Worm (Caenorhabditis elegans) whole organism, late embryonic: ENCODE measurements around the gene mdt-27.

Experiments
- C08G9.2 ChIP-seq: sonication (generic microtip); optimal IDR thresholded peaks from 2 replicates; lab custom pipeline; 2016; ENCODE audit warnings: mild to moderate bottlenecking, missing genetic modification characterization, moderate library complexity, missing compliant biosample characterization
- C38D4.7 ChIP-seq: fragments of 200-800 bp; sonication (Bioruptor generic); optimal IDR thresholded peaks from 2 replicates; lab custom pipeline; 2018; ENCODE audit warnings: mild to moderate bottlenecking, missing genetic modification characterization, moderate library complexity, missing compliant biosample characterization
- K09A11.1 ChIP-seq: sonication (generic microtip); optimal IDR thresholded peaks from 2 replicates; lab custom pipeline; 2017; ENCODE audit warnings: antibody characterized with exemption, mild to moderate bottlenecking, missing genetic modification characterization, missing compliant biosample characterization; ENCODE audit not compliant: insufficient read depth
- ceh-14 ChIP-seq: sonication (generic microtip); optimal IDR thresholded peaks from 2 replicates; lab custom pipeline; 2016; ENCODE audit warnings: missing genotype, missing genetic modification characterization, missing compliant biosample characterization
- ceh-18 ChIP-seq: sonication (generic microtip); optimal IDR thresholded peaks from 2 replicates; lab custom pipeline; 2016; ENCODE audit warnings: missing genetic modification characterization, missing compliant biosample characterization
- ceh-2 ChIP-seq: sonication (generic microtip); optimal IDR thresholded peaks from 2 replicates; lab custom pipeline; 2016; ENCODE audit warnings: missing genotype, missing genetic modification characterization, missing compliant biosample characterization
- ceh-24 ChIP-seq: sonication (generic microtip); optimal IDR thresholded peaks from 2 replicates; lab custom pipeline; 2016; ENCODE audit warnings: mild to moderate bottlenecking, missing genetic modification characterization, missing compliant biosample characterization
- ceh-31 ChIP-seq: sonication (generic microtip); optimal IDR thresholded peaks from 2 replicates; lab custom pipeline; 2016; ENCODE audit warnings: missing genetic modification characterization, missing compliant biosample characterization
- ceh-34 ChIP-seq: sonication (generic microtip); optimal IDR thresholded peaks from 2 replicates; lab custom pipeline; 2016; ENCODE audit warnings: mild to moderate bottlenecking, missing genetic modification characterization, missing compliant biosample characterization
- ceh-45 ChIP-seq: fragments of 200-800 bp; sonication (Bioruptor generic); IDR thresholded peaks from 2 replicates; pipeline ENCODE4 v1.3.6; 2022; ENCODE audit warnings: missing genetic modification reagents, missing genetic modification characterization, missing compliant biosample characterization
- ceh-48 ChIP-seq: sonication (generic microtip); optimal IDR thresholded peaks from 2 replicates; lab custom pipeline; 2016; ENCODE audit warnings: missing genetic modification characterization, inconsistent platforms, missing compliant biosample characterization
- ceh-6 ChIP-seq: fragments of 200-800 bp; sonication (Bioruptor generic); optimal IDR thresholded peaks from 2 replicates; lab custom pipeline; 2018; ENCODE audit warnings: mild to moderate bottlenecking, missing genetic modification characterization, missing compliant biosample characterization
- ets-4 ChIP-seq: sonication (generic microtip); optimal IDR thresholded peaks from 2 replicates; lab custom pipeline; 2016; ENCODE audit warnings: missing genetic modification characterization, missing compliant biosample characterization
- eyg-1 ChIP-seq: sonication (generic microtip); optimal IDR thresholded peaks from 2 replicates; lab custom pipeline; 2016; ENCODE audit warnings: missing genotype, missing genetic modification characterization, missing compliant biosample characterization
- gmeb-2 ChIP-seq: sonication (generic microtip); optimal IDR thresholded peaks from 2 replicates; lab custom pipeline; 2016; ENCODE audit warnings: missing genetic modification characterization, inconsistent platforms, missing compliant biosample characterization
- hlh-30 ChIP-seq: sonication (generic microtip); optimal IDR thresholded peaks from 2 replicates; lab custom pipeline; 2017; ENCODE audit warnings: antibody characterized with exemption, missing genetic modification characterization, missing compliant biosample characterization; ENCODE audit not compliant: insufficient read depth
- hlh-8 ChIP-seq: sonication (generic microtip); optimal IDR thresholded peaks from 2 replicates; lab custom pipeline; 2016; ENCODE audit warnings: missing genotype, missing genetic modification characterization, missing compliant biosample characterization
- lim-6 ChIP-seq: sonication (generic microtip); optimal IDR thresholded peaks from 2 replicates; lab custom pipeline; 2016; ENCODE audit warnings: missing genetic modification characterization, missing compliant biosample characterization
- madf-2 ChIP-seq: sonication (generic microtip); optimal IDR thresholded peaks from 2 replicates; lab custom pipeline; 2017; ENCODE audit warnings: missing genetic modification characterization, missing compliant biosample characterization
- nhr-11 ChIP-seq: fragments of 150-350 bp; optimal IDR thresholded peaks from 2 replicates; lab custom pipeline; 2014; ENCODE audit warnings: missing biosample characterization, missing genetic modification characterization
- npax-4 ChIP-seq: sonication (generic microtip); optimal IDR thresholded peaks from 2 replicates; lab custom pipeline; 2016; ENCODE audit warnings: missing genetic modification characterization, missing compliant biosample characterization
- pag-3 ChIP-seq: sonication (generic microtip); optimal IDR thresholded peaks from 2 replicates; lab custom pipeline; 2016; ENCODE audit warnings: missing compliant biosample characterization, missing genetic modification characterization, borderline replicate concordance
- pat-9 ChIP-seq: fragments of 200-800 bp; sonication (Bioruptor generic); optimal IDR thresholded peaks from 2 replicates; lab custom pipeline; 2018; ENCODE audit warnings: mild to moderate bottlenecking, missing genetic modification characterization, moderate library complexity, missing compliant biosample characterization
- pha-2 ChIP-seq: sonication (generic microtip); optimal IDR thresholded peaks from 2 replicates; lab custom pipeline; 2017; ENCODE audit warnings: mild to moderate bottlenecking, missing genetic modification characterization, missing compliant biosample characterization
- pqm-1 ChIP-seq: sonication (generic microtip); optimal IDR thresholded peaks from 2 replicates; lab custom pipeline; 2016; ENCODE audit warnings: missing genetic modification characterization, missing compliant biosample characterization
- ref-2 ChIP-seq: sonication (generic microtip); optimal IDR thresholded peaks from 2 replicates; lab custom pipeline; 2016; ENCODE audit warnings: missing genetic modification characterization, missing compliant biosample characterization
- rnt-1 ChIP-seq: sonication (generic microtip); optimal IDR thresholded peaks from 2 replicates; lab custom pipeline; 2016; ENCODE audit warnings: missing genetic modification characterization, missing compliant biosample characterization
- syd-9 ChIP-seq: sonication (generic microtip); optimal IDR thresholded peaks from 2 replicates; lab custom pipeline; 2016; ENCODE audit warnings: mild to moderate bottlenecking, missing genetic modification characterization, moderate library complexity, missing compliant biosample characterization
- tbx-2 ChIP-seq: sonication (generic microtip); optimal IDR thresholded peaks from 2 replicates; lab custom pipeline; 2016; ENCODE audit warnings: missing genetic modification characterization, missing compliant biosample characterization
- tbx-7 ChIP-seq: sonication (generic microtip); optimal IDR thresholded peaks from 2 replicates; lab custom pipeline; 2016; ENCODE audit warnings: missing genotype, missing genetic modification characterization, missing compliant biosample characterization
- unc-3 ChIP-seq, 2 experiments: fragments of 200-800 bp in 1 of 2; sonication (Bioruptor generic) in 1 of 2; sonication (generic microtip) in 1 of 2; conservative IDR thresholded peaks in 1 of 2; optimal IDR thresholded peaks in 1 of 2; 2 replicates each; pipeline versions ENCODE4 v1.3.6 to Lab custom; 2016 to 2022; ENCODE audit warnings: missing compliant biosample characterization in 2 of 2, missing genetic modification characterization in 2 of 2, missing genetic modification reagents in 1 of 2
- unc-55 ChIP-seq: sonication (generic microtip); optimal IDR thresholded peaks from 2 replicates; lab custom pipeline; 2017; ENCODE audit warnings: missing biosample characterization, missing genetic modification reagents, missing genetic modification characterization

Gene mdt-27

ce11 chrV:9168089-9168488 lies 45.4 kb downstream of the mdt-27 start, which contains the start of gene B0222.11:
Gene B0222.11 (minus strand): TSS chrV:9168189.
- TF ChIP-seq ceh-18: no peak
- no peak for TF ChIP-seq eyg-1 (tag; lab: Kevin White, UChicago)
- TF ChIP-seq pag-3: no peak

- TF ChIP-seq C08G9.2 (tag; lab: Kevin White, UChicago): no peak
- no peak for TF ChIP-seq ceh-18
- TF ChIP-seq ceh-31 (tag; lab: Kevin White, UChicago): no peak
- no peak for TF ChIP-seq ceh-48 (tag; lab: Kevin White, UChicago)
- TF ChIP-seq hlh-8 (tag; lab: Kevin White, UChicago): no peak
- no peak for TF ChIP-seq ceh-45
- TF ChIP-seq nhr-11 (tag; lab: Kevin White, UChicago): no peak
- no peak for TF ChIP-seq eyg-1 (tag; lab: Kevin White, UChicago)
- no peak for TF ChIP-seq syd-9
- TF ChIP-seq tbx-7 (tag; lab: Kevin White, UChicago): no peak
- TF ChIP-seq madf-2 (tag; lab: Kevin White, UChicago): no peak
- TF ChIP-seq ceh-2 (tag; lab: Kevin White, UChicago): no peak
- TF ChIP-seq pha-2 (tag; lab: Kevin White, UChicago): no peak
Measured at ce11 chrV:9166306-9166705, 47.1 kb downstream of the mdt-27 start.

ce11 chrV:9165073-9165699 lies 48.3 kb downstream of the mdt-27 start, which contains the start of gene col-10:
Gene col-10 (minus strand): TSS chrV:9165307.
- TF ChIP-seq pha-2 (tag; lab: Kevin White, UChicago): no peak

DNA sequence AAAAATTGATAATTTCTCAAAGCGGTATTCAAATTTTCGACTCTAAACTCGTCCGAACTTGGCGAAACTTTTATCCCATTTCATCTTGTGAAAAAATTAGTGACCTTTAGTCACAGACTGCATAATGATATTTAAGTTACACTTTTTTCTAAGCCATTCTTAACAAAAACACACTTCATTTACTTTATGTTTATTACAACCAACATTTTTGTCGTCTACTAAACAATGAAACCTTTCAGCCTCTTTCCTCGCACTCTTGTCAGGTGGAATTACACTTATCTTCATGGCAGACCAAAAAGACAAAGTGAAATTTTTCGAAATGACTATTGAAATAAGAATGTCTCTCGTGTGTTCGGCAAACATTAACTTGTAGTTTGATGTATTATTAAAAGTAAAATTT lies 49.6 kb downstream of the mdt-27 start:
- TF ChIP-seq ceh-34 (tag; lab: Kevin White, UChicago) (no peak), lim-6 (no peak), ceh-24 (tag; lab: Kevin White, UChicago) (no peak), unc-3 (GFP tag; conservative IDR thresholded peaks at IDR 0.05; lab: Robert Waterston, UW) (no peak), unc-3 (tag; optimal IDR thresholded peaks at IDR 0.05; lab: Kevin White, UChicago) (no peak), hlh-8 (tag; lab: Kevin White, UChicago) (no peak), tbx-7 (tag; lab: Kevin White, UChicago) (no peak), npax-4 (tag; lab: Kevin White, UChicago) (no peak)
- TF ChIP-seq, all 69 proteins: peak for 0

- TF ChIP-seq unc-55 (GFP tag; lab: Kevin White, UChicago) (no peak), pqm-1 (no peak), ets-4 (no peak), tbx-2 (tag; lab: Kevin White, UChicago) (no peak), C38D4.7 (GFP tag; lab: Kevin White, UChicago) (no peak), rnt-1 (tag; lab: Kevin White, UChicago) (no peak), gmeb-2 (no peak), ceh-48 (tag; lab: Kevin White, UChicago) (no peak), hlh-30 (tag; lab: Kevin White, UChicago) (no peak), K09A11.1 (tag; lab: Kevin White, UChicago) (no peak), ceh-6 (no peak), npax-4 (tag; lab: Kevin White, UChicago) (no peak), ceh-14 (tag; lab: Kevin White, UChicago) (no peak), pat-9 (tag; lab: Kevin White, UChicago) (no peak), lim-6 (no peak), ref-2 (no peak)
Measured at ce11 chrV:9162955-9163468, 50.4 kb downstream of the mdt-27 start, which contains the start of gene col-145. Gene col-145 (minus strand): TSS chrV:9163005.
